Fruit fly (Drosophila melanogaster) whole organism, embryonic: Measurements from ENCODE around the gene CG32554.
A peak's percentile ranks its signal among the peaks of the same experiment; 100 is the strongest.

ENCODE experiments used
- ATbp ChIP-seq: fragments of 200-800 bp; sonication (Bioruptor generic); optimal IDR thresholded peaks from 2 replicates; lab custom pipeline; 2017; ENCODE audit warnings: missing biosample characterization, mild to moderate bottlenecking, missing genetic modification characterization, missing genetic modification reagents
- Atf3 ChIP-seq: fragments of 200-800 bp; sonication (Bioruptor generic); optimal IDR thresholded peaks from 3 replicates; lab custom pipeline; 2016; ENCODE audit warnings: missing biosample characterization, missing genetic modification characterization
- CG10274 ChIP-seq: fragments of 200-800 bp; sonication (Bioruptor generic); optimal IDR thresholded peaks from 3 replicates; lab custom pipeline; 2017; ENCODE audit warnings: missing biosample characterization, mild to moderate bottlenecking, missing genetic modification characterization
- CG10654 ChIP-seq: fragments of 200-800 bp; sonication (Bioruptor generic); optimal IDR thresholded peaks from 2 replicates; lab custom pipeline; 2016; ENCODE audit warnings: missing biosample characterization, missing genetic modification characterization
- CG11504 ChIP-seq: fragments of 200-800 bp; sonication (Bioruptor generic); optimal IDR thresholded peaks from 3 replicates; lab custom pipeline; 2019; ENCODE audit warnings: missing biosample characterization, mild to moderate bottlenecking, missing genetic modification characterization, moderate library complexity
- CG13775 ChIP-seq: fragments of 200-800 bp; sonication (Bioruptor generic); optimal IDR thresholded peaks from 3 replicates; lab custom pipeline; 2017; ENCODE audit warnings: missing biosample characterization, mild to moderate bottlenecking, missing genetic modification characterization
- CG14710 ChIP-seq: fragments of 200-800 bp; sonication (Bioruptor generic); optimal IDR thresholded peaks from 3 replicates; lab custom pipeline; 2019; ENCODE audit warnings: missing biosample characterization, mild to moderate bottlenecking, missing genetic modification characterization, moderate library complexity
- CG15479 ChIP-seq: fragments of 200-800 bp; sonication (Bioruptor generic); optimal IDR thresholded peaks from 3 replicates; lab custom pipeline; 2019; ENCODE audit warnings: missing biosample characterization, mild to moderate bottlenecking, missing genetic modification characterization, moderate library complexity
- CG1603 ChIP-seq: fragments of 200-800 bp; sonication (Bioruptor generic); optimal IDR thresholded peaks from 2 replicates; lab custom pipeline; 2019; ENCODE audit warnings: missing biosample characterization, mild to moderate bottlenecking, missing genetic modification characterization, moderate library complexity
- CG16815 ChIP-seq: fragments of 200-800 bp; sonication (Bioruptor generic); optimal IDR thresholded peaks from 3 replicates; lab custom pipeline; 2017; ENCODE audit warnings: missing biosample characterization, mild to moderate bottlenecking, missing genetic modification characterization
- CG17361 ChIP-seq: fragments of 200-800 bp; sonication (Bioruptor generic); IDR thresholded peaks from 3 replicates; pipeline ENCODE4 v1.3.6; 2022; ENCODE audit warnings: missing biosample characterization, missing genetic modification characterization
- CG18262 ChIP-seq: fragments of 200-800 bp; optimal IDR thresholded peaks from 3 replicates; lab custom pipeline; 2019; ENCODE audit warnings: missing biosample characterization, mild to moderate bottlenecking, missing genetic modification characterization, moderate library complexity
- CG1832 ChIP-seq: fragments of 200-800 bp; sonication (Bioruptor generic); optimal IDR thresholded peaks from 2 replicates; lab custom pipeline; 2017; ENCODE audit warnings: missing biosample characterization, mild to moderate bottlenecking, missing genetic modification characterization, inconsistent platforms
- CG2120 ChIP-seq: fragments of 200-800 bp; sonication (Bioruptor generic); optimal IDR thresholded peaks from 3 replicates; lab custom pipeline; 2016; ENCODE audit warnings: missing biosample characterization, missing genetic modification characterization
- CG2712 ChIP-seq: fragments of 200-800 bp; optimal IDR thresholded peaks from 3 replicates; lab custom pipeline; 2019; ENCODE audit warnings: missing biosample characterization, mild to moderate bottlenecking, missing genetic modification characterization, moderate library complexity
- CG3726 ChIP-seq: fragments of 200-800 bp; sonication (Bioruptor generic); IDR thresholded peaks from 3 replicates; pipeline ENCODE4, ENCODE4 v1.3.6; 2022; ENCODE audit warnings: missing biosample characterization, missing genetic modification characterization
- CG4360 ChIP-seq: fragments of 200-800 bp; sonication (Bioruptor generic); IDR thresholded peaks from 2 replicates; pipeline ENCODE4 v1.3.6; 2022; ENCODE audit warnings: missing biosample characterization, missing genetic modification characterization
- CG4404 ChIP-seq: fragments of 200-800 bp; sonication (Bioruptor generic); IDR thresholded peaks from 2 replicates; pipeline ENCODE4 v1.3.6; 2022; ENCODE audit warnings: missing biosample characterization, missing genetic modification characterization
- CG6689 ChIP-seq: fragments of 200-800 bp; sonication (Bioruptor generic); IDR thresholded peaks from 2 replicates; pipeline ENCODE4 v1.3.6; 2022; ENCODE audit warnings: missing biosample characterization, missing genetic modification characterization
- CG6813 ChIP-seq: fragments of 200-800 bp; sonication (Bioruptor generic); optimal IDR thresholded peaks from 2 replicates; lab custom pipeline; 2017; ENCODE audit warnings: missing biosample characterization, missing genetic modification characterization, mild to moderate bottlenecking, moderate library complexity, missing genetic modification reagents
- CHES-1-like ChIP-seq: fragments of 200-800 bp; sonication (Bioruptor generic); optimal IDR thresholded peaks from 2 replicates; lab custom pipeline; 2016; ENCODE audit warnings: missing biosample characterization, missing genetic modification characterization
- Chrac-16 ChIP-seq: fragments of 200-800 bp; sonication (Bioruptor generic); optimal IDR thresholded peaks from 3 replicates; lab custom pipeline; 2016; ENCODE audit warnings: missing biosample characterization, missing genetic modification characterization
- Doc3 ChIP-seq: fragments of 200-800 bp; sonication (Bioruptor generic); IDR thresholded peaks from 3 replicates; pipeline ENCODE4 v1.3.6; 2022; ENCODE audit warnings: missing biosample characterization, missing genetic modification characterization; ENCODE audit not compliant: partially characterized antibody
- Ets65A ChIP-seq: fragments of 200-800 bp; sonication (Bioruptor generic); peaks from one replicate; lab custom pipeline; 2016; ENCODE audit warnings: missing biosample characterization, missing genetic modification characterization
- H15 ChIP-seq: fragments of 200-800 bp; sonication (Bioruptor generic); IDR thresholded peaks from 3 replicates; pipeline ENCODE4 v1.3.6; 2022; ENCODE audit warnings: missing biosample characterization, missing genetic modification characterization
- Hr51 ChIP-seq, 2 experiments: fragments of 200-800 bp; sonication (Bioruptor generic); optimal IDR thresholded peaks; 2 replicates in 1 of 2; 3 replicates in 1 of 2; lab custom pipeline; 2016 to 2018; ENCODE audit warnings: missing biosample characterization in 2 of 2, missing genetic modification characterization in 2 of 2, mild to moderate bottlenecking in 1 of 2, moderate library complexity in 1 of 2
- MBD-R2 ChIP-seq: fragments of 200-800 bp; sonication (Bioruptor generic); IDR thresholded peaks from 2 replicates; pipeline ENCODE4 v1.3.6; 2022; ENCODE audit warnings: missing biosample characterization, missing genetic modification characterization
- MTF-1 ChIP-seq: fragments of 200-800 bp; sonication (Bioruptor generic); optimal IDR thresholded peaks from 2 replicates; lab custom pipeline; 2018; ENCODE audit warnings: missing biosample characterization, mild to moderate bottlenecking, missing genetic modification characterization, borderline replicate concordance
- Mes4 ChIP-seq: fragments of 200-800 bp; sonication (Bioruptor generic); optimal IDR thresholded peaks from 2 replicates; lab custom pipeline; 2016; ENCODE audit warnings: missing biosample characterization, missing genetic modification characterization
- NC2β ChIP-seq: fragments of 200-800 bp; sonication (Bioruptor generic); optimal IDR thresholded peaks from 2 replicates; lab custom pipeline; 2016; ENCODE audit warnings: missing biosample characterization, missing genetic modification characterization
- Sox102F ChIP-seq: fragments of 200-800 bp; sonication (Bioruptor generic); optimal IDR thresholded peaks from 2 replicates; lab custom pipeline; 2018; ENCODE audit warnings: missing biosample characterization, mild to moderate bottlenecking, missing genetic modification characterization, moderate library complexity
- Ssrp ChIP-seq: fragments of 200-800 bp; sonication (Bioruptor generic); optimal IDR thresholded peaks from 2 replicates; lab custom pipeline; 2018; ENCODE audit warnings: missing biosample characterization, mild to moderate bottlenecking, missing genetic modification characterization, moderate library complexity
- Xbp1 ChIP-seq: fragments of 200-800 bp; sonication (Bioruptor generic); optimal IDR thresholded peaks from 3 replicates; lab custom pipeline; 2016; ENCODE audit warnings: missing biosample characterization, mild to moderate bottlenecking, missing genetic modification characterization
- Xrp1 ChIP-seq: fragments of 200-800 bp; sonication (Bioruptor generic); IDR thresholded peaks from 2 replicates; pipeline ENCODE4 v1.3.6; 2022; ENCODE audit warnings: missing biosample characterization, missing genetic modification characterization
- ab ChIP-seq: fragments of 200-800 bp; sonication (Bioruptor generic); optimal IDR thresholded peaks from 2 replicates; lab custom pipeline; 2016; ENCODE audit warnings: missing biosample characterization, missing genetic modification characterization
- chif ChIP-seq, 2 experiments: fragments of 200-800 bp; sonication (Bioruptor generic); optimal IDR thresholded peaks; 3 replicates each; lab custom pipeline; 2016; ENCODE audit warnings: missing biosample characterization in 2 of 2, missing genetic modification characterization in 2 of 2
- grau ChIP-seq: fragments of 200-800 bp; optimal IDR thresholded peaks from 3 replicates; lab custom pipeline; 2019; ENCODE audit warnings: missing biosample characterization, mild to moderate bottlenecking, missing genetic modification characterization, moderate library complexity
- gsb-n ChIP-seq: fragments of 200-800 bp; sonication (Bioruptor generic); optimal IDR thresholded peaks from 3 replicates; lab custom pipeline; 2018; ENCODE audit warnings: missing biosample characterization, mild to moderate bottlenecking, missing genetic modification characterization
- h ChIP-seq: fragments of >200 bp; optimal IDR thresholded peaks from 2 replicates; lab custom pipeline; 2017
- ken ChIP-seq: fragments of 200-800 bp; sonication (Bioruptor generic); IDR thresholded peaks from 3 replicates; pipeline ENCODE4 v1.3.6; 2022; ENCODE audit warnings: missing biosample characterization, missing genetic modification characterization
- nmo ChIP-seq: fragments of 200-800 bp; sonication (Bioruptor generic); optimal IDR thresholded peaks from 2 replicates; lab custom pipeline; 2018; ENCODE audit warnings: missing biosample characterization, mild to moderate bottlenecking, missing genetic modification characterization, moderate library complexity
- onecut ChIP-seq: fragments of 200-800 bp; sonication (Bioruptor generic); IDR thresholded peaks from 2 replicates; pipeline ENCODE4 v1.3.6; 2022; ENCODE audit warnings: missing biosample characterization, missing genetic modification characterization
- phol ChIP-seq: fragments of 200-800 bp; sonication (Bioruptor generic); optimal IDR thresholded peaks from 3 replicates; lab custom pipeline; 2018; ENCODE audit warnings: missing biosample characterization, mild to moderate bottlenecking, missing genetic modification characterization, moderate library complexity
- prd ChIP-seq, 3 experiments: fragments of >200 bp in 2 of 3; fragments of 200-800 bp in 1 of 3; sonication (Bioruptor generic) in 1 of 3; optimal IDR thresholded peaks in 2 of 3; IDR thresholded peaks in 1 of 3; 2 replicates in 2 of 3; 3 replicates in 1 of 3; pipeline versions ENCODE4 v1.3.6 to Lab custom; 2017 to 2022; ENCODE audit warnings: missing biosample characterization in 1 of 3, missing genetic modification characterization in 1 of 3
- pum ChIP-seq: fragments of 200-800 bp; sonication (Bioruptor generic); optimal IDR thresholded peaks from 2 replicates; lab custom pipeline; 2016; ENCODE audit warnings: missing biosample characterization, missing genetic modification characterization
- shn ChIP-seq: fragments of 200-800 bp; sonication (Bioruptor generic); optimal IDR thresholded peaks from 3 replicates; lab custom pipeline; 2016; ENCODE audit warnings: missing biosample characterization, missing genetic modification characterization
- sug ChIP-seq: fragments of 200-800 bp; optimal IDR thresholded peaks from 2 replicates; lab custom pipeline; 2019; ENCODE audit warnings: missing biosample characterization, mild to moderate bottlenecking, missing genetic modification characterization, moderate library complexity
- tll ChIP-seq, 2 experiments: fragments of 200-800 bp in 1 of 2; fragments of >200 bp in 1 of 2; sonication (Bioruptor generic) in 1 of 2; optimal IDR thresholded peaks; 2 replicates each; lab custom pipeline; 2017 to 2019; ENCODE audit warnings: missing biosample characterization in 2 of 2, missing genetic modification characterization in 2 of 2, mild to moderate bottlenecking in 1 of 2, moderate library complexity in 1 of 2
- trem ChIP-seq: fragments of 200-800 bp; optimal IDR thresholded peaks from 3 replicates; lab custom pipeline; 2019; ENCODE audit warnings: missing biosample characterization, mild to moderate bottlenecking, missing genetic modification characterization, moderate library complexity
- twi ChIP-seq: fragments of 200-800 bp; optimal IDR thresholded peaks from 2 replicates; lab custom pipeline; 2019; ENCODE audit warnings: missing biosample characterization, mild to moderate bottlenecking, missing genetic modification characterization, moderate library complexity

Gene CG32554

DNA sequence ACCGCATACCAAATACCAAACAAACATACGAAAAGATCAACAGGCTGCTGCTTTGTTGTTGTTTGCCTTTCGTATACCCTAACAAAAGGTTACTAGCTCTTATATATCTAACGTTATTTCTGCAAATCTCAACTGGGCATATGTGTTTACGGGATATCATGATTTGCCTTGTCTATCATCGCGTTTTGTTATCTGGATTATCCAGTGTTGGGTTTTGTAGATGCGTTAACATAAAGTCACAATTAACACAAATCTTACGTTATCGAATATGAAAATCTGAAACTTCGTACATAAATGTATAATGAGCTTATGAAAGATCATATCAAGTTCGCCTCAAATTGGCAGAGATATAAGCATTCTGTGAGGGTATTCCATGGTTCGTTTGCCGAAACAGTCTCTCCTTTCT is 22.3 kb downstream of the CG32554 start (continued):
- no peak for TF ChIP-seq NC2β (GFP tag; lab: Kevin White, UChicago)
- TF ChIP-seq CG6813 (GFP tag; lab: Kevin White, UChicago) = peak; percentile 35
- TF ChIP-seq CG1832 = no peak
- peak; percentile 43 for TF ChIP-seq CG13775 (GFP tag; lab: Kevin White, UChicago)
- TF ChIP-seq CG14710 (tag; lab: Kevin White, UChicago) = peak; percentile 57
- peak; percentile 18 for TF ChIP-seq Mes4
- TF ChIP-seq Xrp1 (GFP tag; lab: Robert Waterston, UW) = peak; percentile 8; the same call in 1 of the 2 replicates
- no peak for TF ChIP-seq CG1603 (tag; lab: Kevin White, UChicago)
- TF ChIP-seq Chrac-16 = peak; percentile 20
- peak; percentile 6 for TF ChIP-seq trem (tag; lab: Kevin White, UChicago)
- peak; percentile 44; the same call in 1 of the 2 replicates for TF ChIP-seq CG4404 (GFP tag; lab: Robert Waterston, UW)
- TF ChIP-seq CG15479 = peak; percentile 61
- no peak for TF ChIP-seq sug (tag; lab: Kevin White, UChicago)
- TF ChIP-seq gsb-n (tag; lab: Kevin White, UChicago) = peak; percentile 6
- TF ChIP-seq CG11504 (tag; lab: Kevin White, UChicago) = peak; percentile 23
- TF ChIP-seq chif (GFP tag; optimal IDR thresholded peaks at IDR 0.05; lab: Kevin White, UChicago) = peak in 1 of 2 experiments; percentile 28
- TF ChIP-seq H15 = no peak
- peak; percentile 28 for TF ChIP-seq ab (GFP tag; lab: Kevin White, UChicago)
- TF ChIP-seq MBD-R2 (GFP tag; lab: Robert Waterston, UW) = no peak
- TF ChIP-seq Atf3 = no peak
- TF ChIP-seq CHES-1-like (GFP tag; lab: Kevin White, UChicago) = peak; percentile 19
- TF ChIP-seq Xbp1 (GFP tag; lab: Kevin White, UChicago) = peak; percentile 7
- TF ChIP-seq Ssrp (tag; lab: Kevin White, UChicago) = peak; percentile 8
- TF ChIP-seq ATbp (GFP tag; lab: Kevin White, UChicago) = peak; percentile 8
- no peak for TF ChIP-seq CG10654 (GFP tag; lab: Kevin White, UChicago)
- no peak for TF ChIP-seq MTF-1 (GFP tag; lab: Kevin White, UChicago)
- TF ChIP-seq twi = peak; percentile 8
- TF ChIP-seq phol (tag; lab: Kevin White, UChicago) = peak; percentile 45
- TF ChIP-seq CG10274 (GFP tag; lab: Kevin White, UChicago) = peak; percentile 2
- no peak for TF ChIP-seq prd (optimal IDR thresholded peaks at IDR 0.05; lab: Kevin White, UChicago)
- peak; percentile 19; the same call in 1 of the 3 replicates for TF ChIP-seq prd (GFP tag; IDR thresholded peaks at IDR 0.05; lab: Robert Waterston, UW)
- no peak for TF ChIP-seq CG6689
- no peak for TF ChIP-seq CG3726 (GFP tag; lab: Robert Waterston, UW)
- peak; percentile 66 for TF ChIP-seq CG4360 (GFP tag; lab: Robert Waterston, UW)
- peak; percentile 65 to 79 for TF ChIP-seq tll (GFP tag; optimal IDR thresholded peaks at IDR 0.05; lab: Kevin White, UChicago)
- TF ChIP-seq shn = peak; percentile 0
- no peak for TF ChIP-seq ken (GFP tag; lab: Robert Waterston, UW)
- TF ChIP-seq CG17361 (GFP tag; lab: Robert Waterston, UW) = 0 out of 3 replicates have a peak, but pooled peaks have one; percentile 14
- peak; percentile 34 for TF ChIP-seq pum (GFP tag; lab: Kevin White, UChicago)
- TF ChIP-seq Sox102F (GFP tag; lab: Kevin White, UChicago) = peak; percentile 1
- TF ChIP-seq Hr51 (GFP tag; optimal IDR thresholded peaks at IDR 0.05; lab: Kevin White, UChicago) = peak in 1 of 2 experiments; percentile 13
- peak; percentile 55 for TF ChIP-seq Ets65A
- peak; percentile 12 for TF ChIP-seq CG16815 (GFP tag; lab: Kevin White, UChicago)
- peak; percentile 3; the same call in 1 of the 2 replicates for TF ChIP-seq onecut (GFP tag; lab: Robert Waterston, UW)
- peak; percentile 35 for TF ChIP-seq nmo (GFP tag; lab: Kevin White, UChicago)
- TF ChIP-seq CG2120 (GFP tag; lab: Kevin White, UChicago) = peak; percentile 13
- peak; percentile 61 for TF ChIP-seq CG18262 (tag; lab: Kevin White, UChicago)
- peak; percentile 34 for TF ChIP-seq grau (tag; lab: Kevin White, UChicago)
- no peak for TF ChIP-seq h (lab: Kevin White, UChicago)
- TF ChIP-seq CG2712 (tag; lab: Kevin White, UChicago) = peak; percentile 45
- no peak for TF ChIP-seq Doc3 (GFP tag; lab: Robert Waterston, UW)
